Fruit fly (Drosophila melanogaster): ENCODE data around the gene Spt3.

Spt3 gene

dm6 chr3R:11991538-11992164, 25.3 kb upstream of the Spt3 start:
- TF ChIP-seq acj6 (GFP tag; optimal IDR thresholded peaks at IDR 0.05) (no peak), fd59A (GFP tag; optimal IDR thresholded peaks at IDR 0.05) (no peak), Ets96B (tag; optimal IDR thresholded peaks at IDR 0.05) (no peak), spab (GFP tag; optimal IDR thresholded peaks at IDR 0.05) (no peak), achi (GFP tag; optimal IDR thresholded peaks at IDR 0.05) (no peak), CG11902 (GFP tag; optimal IDR thresholded peaks at IDR 0.05) (no peak), CG6276 (GFP tag; optimal IDR thresholded peaks at IDR 0.05) (no peak), fd85E (GFP tag; optimal IDR thresholded peaks at IDR 0.05) (no peak), fkh (GFP tag; optimal IDR thresholded peaks at IDR 0.05) (peak; percentile 60), svp (GFP tag) (peak; percentile 90), vri (GFP tag; optimal IDR thresholded peaks at IDR 0.05) (no peak), CG6854 (GFP tag; optimal IDR thresholded peaks at IDR 0.05) (peak; percentile 80), CG11762 (GFP tag; optimal IDR thresholded peaks at IDR 0.05; ENCODE audit: insufficient read depth) (no peak), Sox102F (GFP tag; optimal IDR thresholded peaks at IDR 0.05) (peak; percentile 23), Blimp-1 (GFP tag; optimal IDR thresholded peaks at IDR 0.05) (peak; percentile 10), CG8319 (GFP tag; optimal IDR thresholded peaks at IDR 0.05) (no peak), CG34406 (GFP tag; optimal IDR thresholded peaks at IDR 0.05) (no peak), cyc (GFP tag; optimal IDR thresholded peaks at IDR 0.05) (no peak), Ets21C (GFP tag; optimal IDR thresholded peaks at IDR 0.05) (no peak), CG1621 (tag; optimal IDR thresholded peaks at IDR 0.05) (no peak), topi (GFP tag; optimal IDR thresholded peaks at IDR 0.05) (no peak), Hr39 (GFP tag; optimal IDR thresholded peaks at IDR 0.05) (no peak), CG8632 (GFP tag; optimal IDR thresholded peaks at IDR 0.05) (no peak), Hr38 (GFP tag; optimal IDR thresholded peaks at IDR 0.05) (no peak), dac (GFP tag; optimal IDR thresholded peaks at IDR 0.05) (no peak), Smox (GFP tag; optimal IDR thresholded peaks at IDR 0.05) (no peak), CG16779 (tag; optimal IDR thresholded peaks at IDR 0.05) (no peak), Met (GFP tag; optimal IDR thresholded peaks at IDR 0.05) (no peak), CG10631 (GFP tag; optimal IDR thresholded peaks at IDR 0.05) (no peak), ss (GFP tag; optimal IDR thresholded peaks at IDR 0.05) (no peak), Eip78C (GFP tag) (peak; percentile 67), CG11294 (GFP tag; IDR thresholded peaks at IDR 0.05) (no peak), OdsH (GFP tag; optimal IDR thresholded peaks at IDR 0.05) (no peak), CG9139 (GFP tag; optimal IDR thresholded peaks at IDR 0.05) (no peak)

- peak; percentile 30; the same call in 1 of the 2 replicates for TF ChIP-seq CG15336 (GFP tag; IDR thresholded peaks at IDR 0.05)
- no peak for TF ChIP-seq cyc (GFP tag; optimal IDR thresholded peaks at IDR 0.05)
- peak; percentile 76 for TF ChIP-seq fkh (GFP tag; optimal IDR thresholded peaks at IDR 0.05)
- TF ChIP-seq dsx (GFP tag; optimal IDR thresholded peaks at IDR 0.05; ENCODE audit: poor library complexity, severe bottlenecking), result peak; percentile 33
- peak; percentile 42 for TF ChIP-seq Lpt (GFP tag; optimal IDR thresholded peaks at IDR 0.05)
- no peak for TF ChIP-seq Ets21C (GFP tag; optimal IDR thresholded peaks at IDR 0.05)
- TF ChIP-seq svp (GFP tag), result peak; percentile 77
- TF ChIP-seq CG9139 (GFP tag; optimal IDR thresholded peaks at IDR 0.05), result peak; percentile 39
- no peak for TF ChIP-seq fd85E (GFP tag; optimal IDR thresholded peaks at IDR 0.05)
- TF ChIP-seq esn (GFP tag; optimal IDR thresholded peaks at IDR 0.05), result peak; percentile 2
- TF ChIP-seq CG3032 (tag; optimal IDR thresholded peaks at IDR 0.05), result peak; percentile 6
- no peak for TF ChIP-seq CG10631 (GFP tag; optimal IDR thresholded peaks at IDR 0.05)
- no peak for TF ChIP-seq CG8319 (GFP tag; optimal IDR thresholded peaks at IDR 0.05)
- TF ChIP-seq CG16779 (tag; optimal IDR thresholded peaks at IDR 0.05), result peak; percentile 0
- TF ChIP-seq CG4318 (GFP tag; optimal IDR thresholded peaks at IDR 0.05), result no peak
- no peak for TF ChIP-seq CG6276 (GFP tag; optimal IDR thresholded peaks at IDR 0.05)
- TF ChIP-seq CG6163 (GFP tag; IDR thresholded peaks at IDR 0.05), result peak; percentile 53; the same call in 2 of the 3 replicates
- TF ChIP-seq Eip75B (GFP tag; optimal IDR thresholded peaks at IDR 0.05), result peak; percentile 17
- peak; percentile 56 for TF ChIP-seq CG6854 (GFP tag; optimal IDR thresholded peaks at IDR 0.05)
- TF ChIP-seq CG7368 (GFP tag; optimal IDR thresholded peaks at IDR 0.05), result no peak
- no peak for TF ChIP-seq CG10669 (GFP tag; optimal IDR thresholded peaks at IDR 0.05)
- no peak for TF ChIP-seq CG8632 (GFP tag; optimal IDR thresholded peaks at IDR 0.05)
- peak; percentile 44 for TF ChIP-seq Eip78C (GFP tag)
- TF ChIP-seq CG3919 (GFP tag; optimal IDR thresholded peaks at IDR 0.05), result peak; percentile 12
- TF ChIP-seq vri (GFP tag; optimal IDR thresholded peaks at IDR 0.05), result no peak
These were observed 23.9 kb upstream of the Spt3 start, which contains the start of gene mfas for dm6 chr3R:11992934-11993670. TSS of gene mfas (minus strand) at chr3R:11993315.
